Fruit fly (Drosophila melanogaster): ENCODE measurements around the gene rogdi.

- no peak for TF ChIP-seq Pif1A (GFP tag; optimal IDR thresholded peaks at IDR 0.05)
- TF ChIP-seq CG8301 (tag; optimal IDR thresholded peaks at IDR 0.05) = no peak
- TF ChIP-seq CG4496 (GFP tag; IDR thresholded peaks at IDR 0.05) = no peak
- no peak for TF ChIP-seq CG10348 (GFP tag; IDR thresholded peaks at IDR 0.05)
- TF ChIP-seq D1 (tag; optimal IDR thresholded peaks at IDR 0.05) = no peak
- no peak for TF ChIP-seq EcR (GFP tag; optimal IDR thresholded peaks at IDR 0.05)
- TF ChIP-seq CG12605 (GFP tag; IDR thresholded peaks at IDR 0.05) = no peak
- TF ChIP-seq fd96Ca (GFP tag; IDR thresholded peaks at IDR 0.05) = no peak
- TF ChIP-seq gl (tag; optimal IDR thresholded peaks at IDR 0.05) = no peak
- TF ChIP-seq Ets98B (GFP tag; IDR thresholded peaks at IDR 0.05) = no peak
- no peak for TF ChIP-seq CG9948 (tag; optimal IDR thresholded peaks at IDR 0.05)
Observed at dm6 chr3L:17023641-17024040, 25.7 kb upstream of the rogdi start, which contains the start of gene a10.
